Fruit fly (Drosophila melanogaster) whole organism, wandering third instar larva: ENCODE measurements around the gene PTPMT1.

Source experiments
- Abd-B ChIP-seq: fragments of >200 bp; optimal IDR thresholded peaks from 2 replicates; lab custom pipeline; 2017; ENCODE audit warnings: missing biosample characterization, missing genetic modification characterization
- CG32264 ChIP-seq: fragments of 200-800 bp; sonication (Bioruptor generic); optimal IDR thresholded peaks from 2 replicates; lab custom pipeline; 2016; ENCODE audit warnings: missing biosample characterization, missing genetic modification characterization
- CG9705 ChIP-seq: fragments of 200-800 bp; sonication (Bioruptor generic); optimal IDR thresholded peaks from 2 replicates; lab custom pipeline; 2018; ENCODE audit warnings: missing biosample characterization, mild to moderate bottlenecking, missing genetic modification characterization
- CrebA ChIP-seq: fragments of 200-800 bp; sonication (Bioruptor generic); optimal IDR thresholded peaks from 2 replicates; lab custom pipeline; 2016; ENCODE audit warnings: missing biosample characterization, mild to moderate bottlenecking, missing genetic modification characterization, borderline replicate concordance
- Dfd ChIP-seq: fragments of >200 bp; optimal IDR thresholded peaks from 2 replicates; lab custom pipeline; 2017; ENCODE audit warnings: missing biosample characterization, missing genetic modification characterization
- Dif ChIP-seq: fragments of 200-275, 200-300 bp; sonication (Bioruptor generic); optimal IDR thresholded peaks from 2 replicates; lab custom pipeline; 2018; ENCODE audit warnings: missing biosample characterization, missing genetic modification characterization; ENCODE audit not compliant: partially characterized antibody
- GATAd ChIP-seq: sonication (Bioruptor generic); optimal IDR thresholded peaks from 2 replicates; lab custom pipeline; 2016; ENCODE audit warnings: missing biosample characterization, missing genetic modification characterization
- HLH106 ChIP-seq: fragments of 200-800 bp; optimal IDR thresholded peaks from 3 replicates; lab custom pipeline; 2019; ENCODE audit warnings: missing biosample characterization, mild to moderate bottlenecking, missing genetic modification characterization, moderate library complexity
- Hnf4 ChIP-seq: fragments of 200-800 bp; sonication (Bioruptor generic); optimal IDR thresholded peaks from 2 replicates; lab custom pipeline; 2016; ENCODE audit warnings: missing biosample characterization, mild to moderate bottlenecking, missing genetic modification characterization
- Hr78 ChIP-seq: fragments of >200 bp; optimal IDR thresholded peaks from 2 replicates; lab custom pipeline; 2017; ENCODE audit warnings: missing biosample characterization, missing genetic modification characterization
- Hr83 ChIP-seq: fragments of 200-300 bp; sonication (Bioruptor generic); optimal IDR thresholded peaks from 2 replicates; lab custom pipeline; 2016; ENCODE audit warnings: missing biosample characterization, mild to moderate bottlenecking, missing genetic modification characterization, moderate library complexity; ENCODE audit not compliant: poor library complexity, severe bottlenecking
- Jra ChIP-seq: sonication (Bioruptor generic); optimal IDR thresholded peaks from 2 replicates; lab custom pipeline; 2016; ENCODE audit warnings: missing biosample characterization, missing genetic modification characterization
- Mio ChIP-seq: sonication (Bioruptor generic); optimal IDR thresholded peaks from 2 replicates; lab custom pipeline; 2016; ENCODE audit warnings: missing biosample characterization, missing genetic modification characterization
- Myc ChIP-seq: fragments of >200 bp; optimal IDR thresholded peaks from 2 replicates; lab custom pipeline; 2017
- N ChIP-seq: fragments of >200 bp; optimal IDR thresholded peaks from 2 replicates; lab custom pipeline; 2018; ENCODE audit warnings: missing biosample characterization, missing external identifiers, missing genetic modification characterization
- OdsH ChIP-seq: fragments of 200-800 bp; sonication (Bioruptor generic); optimal IDR thresholded peaks from 2 replicates; lab custom pipeline; 2016; ENCODE audit warnings: missing biosample characterization, mild to moderate bottlenecking, missing genetic modification characterization
- Rel ChIP-seq, 2 experiments: fragments of 200-800 bp; sonication (Bioruptor generic) in 1 of 2; optimal IDR thresholded peaks; 2 replicates in 1 of 2; 3 replicates in 1 of 2; lab custom pipeline; 2016 to 2019; ENCODE audit warnings: mild to moderate bottlenecking in 2 of 2, missing biosample characterization in 2 of 2, missing genetic modification characterization in 2 of 2, moderate library complexity in 1 of 2
- Sp1 ChIP-seq: fragments of 200-800 bp; sonication (Bioruptor generic); optimal IDR thresholded peaks from 3 replicates; lab custom pipeline; 2019; ENCODE audit warnings: missing biosample characterization, mild to moderate bottlenecking, missing genetic modification characterization, moderate library complexity
- Vsx2 ChIP-seq: fragments of 200-300, 225-300 bp; sonication (Bioruptor generic); optimal IDR thresholded peaks from 2 replicates; lab custom pipeline; 2018; ENCODE audit warnings: missing biosample characterization, missing genetic modification characterization; ENCODE audit not compliant: partially characterized antibody
- br ChIP-seq: fragments of 200-800 bp; sonication (Bioruptor generic); optimal IDR thresholded peaks from 2 replicates; lab custom pipeline; 2016; ENCODE audit warnings: missing biosample characterization, missing genetic modification characterization
- brk ChIP-seq: fragments of 200-800 bp; sonication (Bioruptor generic); optimal IDR thresholded peaks from 2 replicates; lab custom pipeline; 2016; ENCODE audit warnings: missing biosample characterization, mild to moderate bottlenecking, missing genetic modification characterization
- dl ChIP-seq, 2 experiments: fragments of 175-275, 200-275 bp in 1 of 2; fragments of 200-275 bp in 1 of 2; sonication (Bioruptor generic); optimal IDR thresholded peaks; lab custom pipeline; 2018; ENCODE audit warnings: mild to moderate bottlenecking in 2 of 2, missing biosample characterization in 2 of 2, missing genetic modification characterization in 2 of 2, moderate library complexity in 2 of 2; ENCODE audit not compliant: partially characterized antibody in 2 of 2, insufficient read depth in 1 of 2
- dmrt93B ChIP-seq: fragments of 200-800 bp; sonication (Bioruptor generic); optimal IDR thresholded peaks from 2 replicates; lab custom pipeline; 2018; ENCODE audit warnings: missing biosample characterization, mild to moderate bottlenecking, missing genetic modification characterization
- dsf ChIP-seq: sonication (Bioruptor generic); optimal IDR thresholded peaks from 2 replicates; lab custom pipeline; 2016; ENCODE audit warnings: missing biosample characterization, missing genetic modification characterization, borderline replicate concordance
- ey ChIP-seq: fragments of 200-800 bp; sonication (Bioruptor generic); optimal IDR thresholded peaks from 2 replicates; lab custom pipeline; 2016; ENCODE audit warnings: missing biosample characterization, missing genetic modification characterization
- foxo ChIP-seq, 2 experiments: fragments of 200-800 bp; sonication (Bioruptor generic); optimal IDR thresholded peaks; 2 replicates in 1 of 2; 3 replicates in 1 of 2; lab custom pipeline; 2016 to 2017; ENCODE audit warnings: missing biosample characterization in 2 of 2, missing genetic modification characterization in 2 of 2
- fru ChIP-seq: fragments of 200-800 bp; sonication (Bioruptor generic); optimal IDR thresholded peaks from 3 replicates; lab custom pipeline; 2016; ENCODE audit warnings: missing biosample characterization, mild to moderate bottlenecking, missing genetic modification characterization
- h ChIP-seq: fragments of 200-800 bp; sonication (Bioruptor generic); optimal IDR thresholded peaks from 3 replicates; lab custom pipeline; 2016; ENCODE audit warnings: missing biosample characterization, mild to moderate bottlenecking, missing genetic modification characterization
- jim ChIP-seq: fragments of 175-275, 200-325 bp; sonication (Bioruptor generic); optimal IDR thresholded peaks from 2 replicates; lab custom pipeline; 2016; ENCODE audit warnings: missing biosample characterization, mild to moderate bottlenecking, missing genetic modification characterization
- lola ChIP-seq: fragments of >200 bp; optimal IDR thresholded peaks from 2 replicates; lab custom pipeline; 2017; ENCODE audit warnings: missing biosample characterization, missing genetic modification characterization
- pan ChIP-seq: fragments of >200 bp; optimal IDR thresholded peaks from 2 replicates; lab custom pipeline; 2017
- psq ChIP-seq: fragments of 200-800 bp; sonication (Bioruptor generic); optimal IDR thresholded peaks from 3 replicates; lab custom pipeline; 2017; ENCODE audit warnings: missing biosample characterization, mild to moderate bottlenecking, missing genetic modification characterization, moderate library complexity
- rgr ChIP-seq: fragments of 200-800 bp; sonication (Bioruptor generic); optimal IDR thresholded peaks from 3 replicates; lab custom pipeline; 2016; ENCODE audit warnings: missing biosample characterization, mild to moderate bottlenecking, missing genetic modification characterization
- sage ChIP-seq: fragments of 200-800 bp; sonication (Bioruptor generic); optimal IDR thresholded peaks from 2 replicates; lab custom pipeline; 2016; ENCODE audit warnings: missing biosample characterization, mild to moderate bottlenecking, missing genetic modification characterization
- sv ChIP-seq: fragments of 200-800 bp; sonication (Bioruptor generic); optimal IDR thresholded peaks from 3 replicates; lab custom pipeline; 2016; ENCODE audit warnings: missing biosample characterization, missing genetic modification characterization
- tai ChIP-seq: sonication (Bioruptor generic); optimal IDR thresholded peaks from 2 replicates; lab custom pipeline; 2016; ENCODE audit warnings: missing biosample characterization, missing genetic modification characterization
- usp ChIP-seq: fragments of >200 bp; optimal IDR thresholded peaks from 2 replicates; lab custom pipeline; 2017; ENCODE audit warnings: missing biosample characterization, missing genetic modification characterization
- woc ChIP-seq: sonication (Bioruptor generic); optimal IDR thresholded peaks from 2 replicates; lab custom pipeline; 2016; ENCODE audit warnings: missing biosample characterization, mild to moderate bottlenecking, missing genetic modification characterization

Gene PTPMT1

dm6 chr3R:23740968-23741367, 17.2 kb upstream of the PTPMT1 start:
- TF ChIP-seq Abd-B (GFP tag; lab: Kevin White, UChicago): no peak
- TF ChIP-seq Mio (GFP tag; lab: Kevin White, UChicago): no peak
- no peak for TF ChIP-seq pan
- TF ChIP-seq Hnf4 (GFP tag; lab: Kevin White, UChicago): no peak
- no peak for TF ChIP-seq dl (GFP tag; optimal IDR thresholded peaks at IDR 0.05; lab: Kevin White, UChicago; ENCODE audit: insufficient read depth in 1 of 2, partially characterized antibody in 2 of 2)

- TF ChIP-seq Abd-B (GFP tag; lab: Kevin White, UChicago): no peak
- TF ChIP-seq dmrt93B (GFP tag; lab: Kevin White, UChicago): no peak
- TF ChIP-seq Jra (GFP tag; lab: Kevin White, UChicago): no peak
- no peak for TF ChIP-seq pan
- no peak for TF ChIP-seq CG9705 (GFP tag; lab: Kevin White, UChicago)
- no peak for TF ChIP-seq usp
- no peak for TF ChIP-seq Myc (lab: Kevin White, UChicago)
- no peak for TF ChIP-seq fru
- TF ChIP-seq jim (GFP tag; lab: Kevin White, UChicago): no peak
- TF ChIP-seq sage: no peak
- no peak for TF ChIP-seq Sp1 (GFP tag; lab: Kevin White, UChicago)
- no peak for TF ChIP-seq Hnf4 (GFP tag; lab: Kevin White, UChicago)
- TF ChIP-seq HLH106 (tag; lab: Kevin White, UChicago): no peak
- TF ChIP-seq psq (GFP tag; lab: Kevin White, UChicago): no peak
- TF ChIP-seq Rel (GFP tag; optimal IDR thresholded peaks at IDR 0.05; lab: Kevin White, UChicago): no peak
- TF ChIP-seq Rel (tag; optimal IDR thresholded peaks at IDR 0.05; lab: Kevin White, UChicago): no peak
- no peak for TF ChIP-seq GATAd
- no peak for TF ChIP-seq N (GFP tag; lab: Kevin White, UChicago)
- no peak for TF ChIP-seq rgr
- no peak for TF ChIP-seq br (GFP tag; lab: Kevin White, UChicago)
- TF ChIP-seq dsf (GFP tag; lab: Kevin White, UChicago): no peak
These were observed 10.7 kb upstream of the PTPMT1 start for dm6 chr3R:23747446-23747845.

dm6 chr3R:23752728-23753127, 5.4 kb upstream of the PTPMT1 start, which contains the start of the genes RanBP3 and Rpt5:
TSS of gene RanBP3 (minus strand) at chr3R:23752834.
TSS of gene Rpt5 (plus strand) at chr3R:23752876.
- TF ChIP-seq Dif (GFP tag; lab: Kevin White, UChicago): peak; percentile 16
- peak; percentile 73 for TF ChIP-seq OdsH
- no peak for TF ChIP-seq usp
- TF ChIP-seq br (GFP tag; lab: Kevin White, UChicago): peak; percentile 83
- no peak for TF ChIP-seq Abd-B (GFP tag; lab: Kevin White, UChicago)
- TF ChIP-seq tai: no peak
- no peak for TF ChIP-seq dsf (GFP tag; lab: Kevin White, UChicago)
- TF ChIP-seq HLH106 (tag; lab: Kevin White, UChicago): peak; percentile 51
- TF ChIP-seq Hnf4 (GFP tag; lab: Kevin White, UChicago): no peak
- peak; percentile 55 for TF ChIP-seq psq (GFP tag; lab: Kevin White, UChicago)
- TF ChIP-seq brk (GFP tag; lab: Kevin White, UChicago): no peak
- TF ChIP-seq CrebA (GFP tag; lab: Kevin White, UChicago): no peak
- TF ChIP-seq ey: peak; percentile 46
- TF ChIP-seq Rel (GFP tag; optimal IDR thresholded peaks at IDR 0.05; lab: Kevin White, UChicago): no peak
- peak; percentile 70 for TF ChIP-seq Rel (tag; optimal IDR thresholded peaks at IDR 0.05; lab: Kevin White, UChicago)
- TF ChIP-seq Hr83 (GFP tag; lab: Kevin White, UChicago): peak; percentile 94
- no peak for TF ChIP-seq Jra (GFP tag; lab: Kevin White, UChicago)
- TF ChIP-seq Vsx2 (GFP tag; lab: Kevin White, UChicago): no peak
- no peak for TF ChIP-seq N (GFP tag; lab: Kevin White, UChicago)
- no peak for TF ChIP-seq dl (GFP tag; optimal IDR thresholded peaks at IDR 0.05; lab: Kevin White, UChicago; ENCODE audit: insufficient read depth in 1 of 2, partially characterized antibody in 2 of 2)
- no peak for TF ChIP-seq lola (GFP tag; lab: Kevin White, UChicago)
- TF ChIP-seq CG9705 (GFP tag; lab: Kevin White, UChicago): peak; percentile 53
- TF ChIP-seq Mio (GFP tag; lab: Kevin White, UChicago): peak; percentile 44
- peak; percentile 85 for TF ChIP-seq h (GFP tag; lab: Kevin White, UChicago)
- peak; percentile 67 for TF ChIP-seq Sp1 (GFP tag; lab: Kevin White, UChicago)
- TF ChIP-seq Hr78 (GFP tag; lab: Kevin White, UChicago): no peak
- TF ChIP-seq fru: peak; percentile 71
- TF ChIP-seq woc (GFP tag; lab: Kevin White, UChicago): no peak
- no peak for TF ChIP-seq GATAd
- TF ChIP-seq dmrt93B (GFP tag; lab: Kevin White, UChicago): no peak
- TF ChIP-seq rgr: peak; percentile 86
- TF ChIP-seq sv (GFP tag; lab: Kevin White, UChicago): no peak
- no peak for TF ChIP-seq sage
- TF ChIP-seq CG32264 (GFP tag; lab: Kevin White, UChicago): peak; percentile 47
- TF ChIP-seq Myc (lab: Kevin White, UChicago): peak; percentile 32
- TF ChIP-seq foxo (GFP tag; optimal IDR thresholded peaks at IDR 0.05; lab: Kevin White, UChicago): peak in 1 of 2 experiments; percentile 85
- TF ChIP-seq Dfd (GFP tag; lab: Kevin White, UChicago): no peak
